Worm (Caenorhabditis elegans) whole organism, young adult: ENCODE results near the gene C06G4.6.

Source experiments
- B0261.1 ChIP-seq: sonication (generic microtip); optimal IDR thresholded peaks from 2 replicates; lab custom pipeline; 2016; ENCODE audit warnings: mild to moderate bottlenecking, missing genetic modification characterization, moderate library complexity, missing compliant biosample characterization
- B0336.3 ChIP-seq: fragments of 200-800 bp; sonication (Bioruptor generic); IDR thresholded peaks from 2 replicates; pipeline ENCODE4 v1.3.6; 2022; ENCODE audit warnings: missing genetic modification characterization, missing compliant biosample characterization
- C17E4.6 ChIP-seq: fragments of 200-800 bp; sonication (Bioruptor generic); IDR thresholded peaks from 2 replicates; pipeline ENCODE4 v1.3.6; 2022; ENCODE audit warnings: missing genetic modification reagents, missing genetic modification characterization, missing compliant biosample characterization
- D2030.7 ChIP-seq: fragments of 200-800 bp; sonication (Bioruptor generic); IDR thresholded peaks from 2 replicates; pipeline ENCODE4 v1.3.6; 2022; ENCODE audit warnings: missing genetic modification reagents, missing genetic modification characterization, missing compliant biosample characterization
- F10E7.11 ChIP-seq: sonication (generic microtip); optimal IDR thresholded peaks from 2 replicates; lab custom pipeline; 2017; ENCODE audit warnings: mild to moderate bottlenecking, missing genetic modification characterization, moderate library complexity, missing compliant biosample characterization
- F33H1.4 ChIP-seq: fragments of 200-800 bp; sonication (Bioruptor generic); IDR thresholded peaks from 2 replicates; pipeline ENCODE4 v1.3.6; 2022; ENCODE audit warnings: missing genetic modification reagents, missing genetic modification characterization, missing compliant biosample characterization
- F39B2.1 ChIP-seq: fragments of 200-800 bp; sonication (Bioruptor generic); IDR thresholded peaks from 2 replicates; pipeline ENCODE4 v1.3.6; 2022; ENCODE audit warnings: missing genetic modification reagents, missing genetic modification characterization, missing compliant biosample characterization
- T26A5.8 ChIP-seq: sonication (generic microtip); optimal IDR thresholded peaks from 2 replicates; lab custom pipeline; 2016; ENCODE audit warnings: missing genetic modification characterization, missing compliant biosample characterization
- Y53G8AR.9 ChIP-seq: fragments of 200-800 bp; sonication (Bioruptor generic); conservative IDR thresholded peaks from 2 replicates; pipeline ENCODE4 v1.3.6; 2022; ENCODE audit warnings: missing genetic modification reagents, missing genetic modification characterization, missing compliant biosample characterization
- Y95B8A.8 ChIP-seq: fragments of 200-800 bp; sonication (Bioruptor generic); IDR thresholded peaks from 2 replicates; pipeline ENCODE4 v1.3.6; 2022; ENCODE audit warnings: missing genetic modification reagents, missing genetic modification characterization, missing compliant biosample characterization
- ZK185.1 ChIP-seq: sonication (generic microtip); optimal IDR thresholded peaks from 2 replicates; lab custom pipeline; 2016; ENCODE audit warnings: mild to moderate bottlenecking, missing genetic modification characterization, missing compliant biosample characterization; ENCODE audit not compliant: poor library complexity, severe bottlenecking
- akir-1 ChIP-seq: fragments of 200-800 bp; sonication (Bioruptor generic); optimal IDR thresholded peaks from 2 replicates; lab custom pipeline; 2018; ENCODE audit warnings: mild to moderate bottlenecking, missing genetic modification characterization, moderate library complexity, missing compliant biosample characterization
- aptf-3 ChIP-seq: fragments of 200-800 bp; sonication (Bioruptor generic); IDR thresholded peaks from 2 replicates; pipeline ENCODE4 v1.3.6; 2022; ENCODE audit warnings: missing genetic modification characterization, missing compliant biosample characterization
- attf-3 ChIP-seq: fragments of 200-800 bp; sonication (Bioruptor generic); conservative IDR thresholded peaks from 2 replicates; pipeline ENCODE4 v1.3.6; 2022; ENCODE audit warnings: missing genetic modification reagents, missing genetic modification characterization, missing compliant biosample characterization
- attf-5 ChIP-seq: fragments of 200-800 bp; sonication (Bioruptor generic); optimal IDR thresholded peaks from 2 replicates; lab custom pipeline; 2018; ENCODE audit warnings: mild to moderate bottlenecking, missing genetic modification characterization, missing compliant biosample characterization
- attf-6 ChIP-seq: fragments of 200-800 bp; sonication (Bioruptor generic); IDR thresholded peaks from 2 replicates; pipeline ENCODE4 v1.3.6; 2022; ENCODE audit warnings: missing genetic modification reagents, missing genetic modification characterization, missing compliant biosample characterization
- bed-1 ChIP-seq: fragments of 200-800 bp; sonication (Bioruptor generic); IDR thresholded peaks from 2 replicates; pipeline ENCODE4 v1.3.6; 2022; ENCODE audit warnings: missing genetic modification reagents, missing genetic modification characterization, missing compliant biosample characterization
- ceh-27 ChIP-seq: fragments of 200-800 bp; sonication (Bioruptor generic); optimal IDR thresholded peaks from 2 replicates; lab custom pipeline; 2018; ENCODE audit warnings: mild to moderate bottlenecking, missing genetic modification characterization, moderate library complexity, missing compliant biosample characterization
- ceh-58 ChIP-seq: fragments of 200-800 bp; sonication (Bioruptor generic); IDR thresholded peaks from 2 replicates; pipeline ENCODE4 v1.3.6; 2022; ENCODE audit warnings: missing genetic modification characterization, missing compliant biosample characterization
- ceh-91 ChIP-seq: fragments of 200-800 bp; sonication (Bioruptor generic); IDR thresholded peaks from 2 replicates; pipeline ENCODE4 v1.3.6; 2022; ENCODE audit warnings: missing genetic modification reagents, missing genetic modification characterization, missing compliant biosample characterization
- dpff-1 ChIP-seq: sonication (generic microtip); optimal IDR thresholded peaks from 2 replicates; lab custom pipeline; 2017; ENCODE audit warnings: mild to moderate bottlenecking, missing genetic modification characterization, missing compliant biosample characterization
- egrh-3 ChIP-seq: fragments of 200-800 bp; sonication (Bioruptor generic); IDR thresholded peaks from 2 replicates; pipeline ENCODE4 v1.3.6; 2022; ENCODE audit warnings: missing genetic modification reagents, missing genetic modification characterization, missing compliant biosample characterization
- ekl-4 ChIP-seq: fragments of 200-800 bp; sonication (Bioruptor generic); IDR thresholded peaks from 2 replicates; pipeline ENCODE4 v1.3.6; 2022; ENCODE audit warnings: missing genetic modification reagents, missing genetic modification characterization, missing compliant biosample characterization
- hmg-20 ChIP-seq: fragments of 200-800 bp; sonication (Bioruptor generic); IDR thresholded peaks from 2 replicates; pipeline ENCODE4 v1.3.6; 2022; ENCODE audit warnings: missing genetic modification reagents, missing genetic modification characterization, missing compliant biosample characterization
- lin-54 ChIP-seq: fragments of 200-800 bp; sonication (Bioruptor generic); optimal IDR thresholded peaks from 2 replicates; lab custom pipeline; 2018; ENCODE audit warnings: mild to moderate bottlenecking, missing genetic modification characterization, missing compliant biosample characterization
- lir-1 ChIP-seq: fragments of 200-800 bp; sonication (Bioruptor generic); conservative IDR thresholded peaks from 2 replicates; pipeline ENCODE4 v1.3.6; 2022; ENCODE audit warnings: missing genetic modification reagents, missing genetic modification characterization, missing compliant biosample characterization
- lsy-27 ChIP-seq: sonication (generic microtip); optimal IDR thresholded peaks from 2 replicates; lab custom pipeline; 2017; ENCODE audit warnings: missing genetic modification characterization, mild to moderate bottlenecking, missing compliant biosample characterization, antibody characterized with exemption, missing genotype, borderline replicate concordance; ENCODE audit not compliant: insufficient read depth
- mxl-1 ChIP-seq: sonication (generic microtip); optimal IDR thresholded peaks from 2 replicates; lab custom pipeline; 2016; ENCODE audit warnings: missing genetic modification characterization, missing compliant biosample characterization
- nfya-2 ChIP-seq: fragments of 200-800 bp; sonication (Bioruptor generic); IDR thresholded peaks from 2 replicates; pipeline ENCODE4 v1.3.6; 2022; ENCODE audit warnings: missing genetic modification reagents, missing genetic modification characterization, missing compliant biosample characterization
- nhr-27 ChIP-seq: fragments of 200-800 bp; sonication (Bioruptor generic); optimal IDR thresholded peaks from 2 replicates; lab custom pipeline; 2018; ENCODE audit warnings: mild to moderate bottlenecking, missing genetic modification characterization, moderate library complexity, missing compliant biosample characterization
- rpc-1 ChIP-seq, 2 experiments: fragments of 150-350 bp in 1 of 2; sonication (generic microtip) in 1 of 2; optimal IDR thresholded peaks; 2 replicates each; lab custom pipeline; 2014 to 2018; ENCODE audit warnings: missing biosample characterization in 1 of 2, missing genetic modification characterization in 1 of 2, missing genetic modification reagents in 1 of 2, missing genotype in 1 of 2
- sea-2 ChIP-seq: fragments of 200-800 bp; sonication (Bioruptor generic); IDR thresholded peaks from 2 replicates; pipeline ENCODE4 v1.3.6; 2022; ENCODE audit warnings: missing genetic modification characterization, missing compliant biosample characterization
- snpc-1.3 ChIP-seq: sonication (generic microtip); optimal IDR thresholded peaks from 2 replicates; lab custom pipeline; 2017; ENCODE audit warnings: missing genetic modification characterization, mild to moderate bottlenecking, missing compliant biosample characterization, antibody characterized with exemption, moderate library complexity, missing genotype, missing genetic modification reagents; ENCODE audit not compliant: insufficient read depth
- snpc-3.4 ChIP-seq: sonication (generic microtip); optimal IDR thresholded peaks from 2 replicates; lab custom pipeline; 2017; ENCODE audit warnings: missing genetic modification characterization, mild to moderate bottlenecking, missing compliant biosample characterization, antibody characterized with exemption, moderate library complexity, missing genotype, missing genetic modification reagents
- tbp1 ChIP-seq: fragments of 200-800 bp; sonication (Bioruptor generic); optimal IDR thresholded peaks from 2 replicates; lab custom pipeline; 2018; ENCODE audit warnings: mild to moderate bottlenecking, missing genetic modification characterization, missing compliant biosample characterization
- tlf-1 ChIP-seq: fragments of 200-800 bp; sonication (Bioruptor generic); optimal IDR thresholded peaks from 2 replicates; lab custom pipeline; 2018; ENCODE audit warnings: mild to moderate bottlenecking, missing genetic modification characterization, missing compliant biosample characterization
- ztf-18 ChIP-seq: sonication (generic microtip); optimal IDR thresholded peaks from 2 replicates; lab custom pipeline; 2016; ENCODE audit warnings: missing genotype, mild to moderate bottlenecking, missing genetic modification characterization, missing compliant biosample characterization
- ztf-26 ChIP-seq: sonication (generic microtip); optimal IDR thresholded peaks from 2 replicates; lab custom pipeline; 2017; ENCODE audit warnings: missing genetic modification characterization, missing compliant biosample characterization
- ztf-3 ChIP-seq: fragments of 200-800 bp; sonication (Bioruptor generic); optimal IDR thresholded peaks from 2 replicates; lab custom pipeline; 2018; ENCODE audit warnings: mild to moderate bottlenecking, missing genetic modification characterization, missing compliant biosample characterization

C06G4.6 gene

ce11 chrIII:8036050-8036449, 31.9 kb downstream of the C06G4.6 start:
- TF ChIP-seq aptf-3 (GFP tag; lab: Robert Waterston, UW) (no peak), tbp1 (GFP tag; lab: Kevin White, UChicago) (no peak), Y95B8A.8 (no peak), T26A5.8 (tag; lab: Kevin White, UChicago) (no peak), mxl-1 (no peak), C17E4.6 (GFP tag; lab: Robert Waterston, UW) (no peak), ceh-58 (GFP tag; lab: Robert Waterston, UW) (no peak), ZK185.1 (tag; lab: Kevin White, UChicago) (no peak), ztf-3 (GFP tag; lab: Kevin White, UChicago) (no peak), B0336.3 (GFP tag; lab: Robert Waterston, UW) (no peak), lin-54 (GFP tag; lab: Kevin White, UChicago) (no peak), hmg-20 (GFP tag; lab: Robert Waterston, UW) (no peak), lsy-27 (tag; lab: Kevin White, UChicago) (no peak), F33H1.4 (GFP tag; lab: Robert Waterston, UW) (no peak), B0261.1 (no peak), akir-1 (GFP tag; lab: Kevin White, UChicago) (no peak), nhr-27 (no peak)

- no peak for TF ChIP-seq ekl-4 (GFP tag; lab: Robert Waterston, UW)
- no peak for TF ChIP-seq snpc-1.3 (tag; lab: Kevin White, UChicago)
- no peak for TF ChIP-seq lin-54 (GFP tag; lab: Kevin White, UChicago)
- no peak for TF ChIP-seq sea-2 (GFP tag; lab: Robert Waterston, UW)
- no peak for TF ChIP-seq nfya-2 (GFP tag; lab: Robert Waterston, UW)
- TF ChIP-seq C17E4.6 (GFP tag; lab: Robert Waterston, UW): no peak
Measured at ce11 chrIII:8036497-8036896, 32.3 kb downstream of the C06G4.6 start.

- TF ChIP-seq lir-1: no peak
- no peak for TF ChIP-seq ceh-91 (GFP tag; lab: Robert Waterston, UW)
- TF ChIP-seq F10E7.11 (tag; lab: Kevin White, UChicago): no peak
- TF ChIP-seq snpc-3.4 (tag; lab: Kevin White, UChicago): no peak
- no peak for TF ChIP-seq ztf-26 (tag; lab: Kevin White, UChicago)
Measured at ce11 chrIII:8037941-8038340, 33.8 kb downstream of the C06G4.6 start, which contains the start of gene dpf-6. TSS of gene dpf-6 (plus strand) at chrIII:8038241.

ce11 chrIII:8042775-8043174, 38.6 kb downstream of the C06G4.6 start, which contains the start of gene K12H4.6:
TSS of gene K12H4.6 (minus strand) at chrIII:8042875.
- TF ChIP-seq ceh-27 (GFP tag; lab: Kevin White, UChicago): no peak
- no peak for TF ChIP-seq ztf-18 (tag; lab: Kevin White, UChicago)
- no peak for TF ChIP-seq aptf-3 (GFP tag; lab: Robert Waterston, UW)
- TF ChIP-seq dpff-1 (tag; lab: Kevin White, UChicago): no peak
- TF ChIP-seq D2030.7 (GFP tag; lab: Robert Waterston, UW): no peak
- no peak for TF ChIP-seq F39B2.1 (GFP tag; lab: Robert Waterston, UW)
- TF ChIP-seq ztf-26 (tag; lab: Kevin White, UChicago): no peak
- no peak for TF ChIP-seq attf-3 (GFP tag; lab: Robert Waterston, UW)
- no peak for TF ChIP-seq Y53G8AR.9
- no peak for TF ChIP-seq bed-1 (GFP tag; lab: Robert Waterston, UW)
- no peak for TF ChIP-seq egrh-3 (GFP tag; lab: Robert Waterston, UW)
- no peak for TF ChIP-seq rpc-1 (optimal IDR thresholded peaks at IDR 0.05; lab: Kevin White, UChicago)
- no peak for TF ChIP-seq rpc-1 (tag; optimal IDR thresholded peaks at IDR 0.05; lab: Kevin White, UChicago)
- no peak for TF ChIP-seq tlf-1 (GFP tag; lab: Kevin White, UChicago)
- no peak for TF ChIP-seq attf-6 (GFP tag; lab: Robert Waterston, UW)
- TF ChIP-seq attf-5 (GFP tag; lab: Kevin White, UChicago): no peak
